Worm (Caenorhabditis elegans) whole organism, L4/young adult: Measurements from ENCODE around the gene F10C1.3.
"Not testable (repeated sequence)": the region's sequence is repeated elsewhere in the genome, so short reads cannot be mapped to it uniquely, and the experiment has no call there.

Experiments
- W03F9.2 ChIP-seq: fragments of 150-350 bp; optimal IDR thresholded peaks from 2 replicates; lab custom pipeline; 2014; ENCODE audit warnings: missing biosample characterization, missing genetic modification characterization
- dao-5 ChIP-seq: sonication (generic microtip); optimal IDR thresholded peaks from 2 replicates; lab custom pipeline; 2016; ENCODE audit warnings: missing genotype, missing genetic modification characterization, moderate library complexity, missing compliant biosample characterization
- him-1 ChIP-seq: sonication (generic microtip); optimal IDR thresholded peaks from 2 replicates; lab custom pipeline; 2016; ENCODE audit warnings: missing genotype, missing genetic modification reagents, missing genetic modification characterization, missing compliant biosample characterization

The F10C1.3 gene

ce11 chrII:5757656-5758055 is at the start of gene F10C1.3, which contains the start of gene F10C1.23:
Gene F10C1.3, minus strand, starts transcription at chrII:5757756.
Gene F10C1.23, plus strand, starts transcription at chrII:5758040.
- not testable (repeated sequence) for TF ChIP-seq W03F9.2, dao-5, him-1 (tag; lab: Kevin White, UChicago)

- TF ChIP-seq W03F9.2 (tag; lab: Kevin White, UChicago) (no peak), him-1 (tag; lab: Kevin White, UChicago) (no peak), dao-5 (tag; lab: Kevin White, UChicago) (no peak)
Measured at ce11 chrII:5806563-5806962, 49.0 kb upstream of the F10C1.3 start.

- no peak for TF ChIP-seq W03F9.2 (tag; lab: Kevin White, UChicago)
- no peak for TF ChIP-seq dao-5 (tag; lab: Kevin White, UChicago)
- TF ChIP-seq him-1 (tag; lab: Kevin White, UChicago): no peak
Measured at ce11 chrII:5805303-5805702, 47.7 kb upstream of the F10C1.3 start, which contains the start of gene K05F1.10. Gene K05F1.10, minus strand, starts transcription at chrII:5805473.

ce11 chrII:5804288-5804687 is 46.7 kb upstream of the F10C1.3 start:
- TF ChIP-seq him-1 (tag; lab: Kevin White, UChicago) (no peak), W03F9.2 (tag; lab: Kevin White, UChicago) (no peak), dao-5 (tag; lab: Kevin White, UChicago) (no peak)

- no peak for TF ChIP-seq him-1 (tag; lab: Kevin White, UChicago)
- no peak for TF ChIP-seq W03F9.2 (tag; lab: Kevin White, UChicago)
- no peak for TF ChIP-seq dao-5 (tag; lab: Kevin White, UChicago)
Measured at ce11 chrII:5801075-5801474, 43.5 kb upstream of the F10C1.3 start, which contains the start of the genes K05F1.9 and K05F1.1. Gene K05F1.9, minus strand, starts transcription at chrII:5801175. Gene K05F1.1, plus strand, starts transcription at chrII:5801382.

ce11 chrII:5799553-5799952 is 42.0 kb upstream of the F10C1.3 start, which contains the start of gene K05F1.8:
Gene K05F1.8, minus strand, starts transcription at chrII:5799653.
- TF ChIP-seq him-1 (tag; lab: Kevin White, UChicago): no peak
- no peak for TF ChIP-seq dao-5 (tag; lab: Kevin White, UChicago)
- TF ChIP-seq W03F9.2 (tag; lab: Kevin White, UChicago): no peak

ce11 chrII:5797348-5797977 is 39.9 kb upstream of the F10C1.3 start, which contains the start of the genes msp-63 and msp-142:
Gene msp-63, minus strand, starts transcription at chrII:5797448.
Gene msp-142, plus strand, starts transcription at chrII:5797927.
- TF ChIP-seq him-1 (tag; lab: Kevin White, UChicago) (no peak), dao-5 (tag; lab: Kevin White, UChicago) (no peak), W03F9.2 (tag; lab: Kevin White, UChicago) (no peak)

ce11 chrII:5794195-5794594 is 36.6 kb upstream of the F10C1.3 start, which contains the start of gene acdh-8:
Gene acdh-8, plus strand, starts transcription at chrII:5794495.
- TF ChIP-seq dao-5 (tag; lab: Kevin White, UChicago) (no peak), W03F9.2 (tag; lab: Kevin White, UChicago) (no peak), him-1 (tag; lab: Kevin White, UChicago) (no peak)

- no peak for TF ChIP-seq him-1 (tag; lab: Kevin White, UChicago)
- no peak for TF ChIP-seq dao-5 (tag; lab: Kevin White, UChicago)
- TF ChIP-seq W03F9.2 (tag; lab: Kevin White, UChicago): no peak
Measured at ce11 chrII:5792490-5792889, 34.9 kb upstream of the F10C1.3 start, which contains the start of gene K05F1.14. Gene K05F1.14, minus strand, starts transcription at chrII:5792590.

- TF ChIP-seq W03F9.2 (tag; lab: Kevin White, UChicago) (no peak), dao-5 (tag; lab: Kevin White, UChicago) (no peak), him-1 (tag; lab: Kevin White, UChicago) (no peak)
Measured at ce11 chrII:5790313-5790773, 32.8 kb upstream of the F10C1.3 start, which contains the start of gene lect-2. Gene lect-2, plus strand, starts transcription at chrII:5790723.

- TF ChIP-seq dao-5 (tag; lab: Kevin White, UChicago) (no peak), W03F9.2 (tag; lab: Kevin White, UChicago) (no peak)
Measured at ce11 chrII:5788815-5789214, 31.3 kb upstream of the F10C1.3 start, which contains the start of gene K05F1.13. Gene K05F1.13, plus strand, starts transcription at chrII:5789115.

- TF ChIP-seq W03F9.2 (tag; lab: Kevin White, UChicago) (no peak), dao-5 (tag; lab: Kevin White, UChicago) (no peak), him-1 (tag; lab: Kevin White, UChicago) (no peak)
Measured at ce11 chrII:5785504-5785903, 27.9 kb upstream of the F10C1.3 start.
